Fruit fly (Drosophila melanogaster) whole organism, embryonic: ENCODE data around the gene PIP82.

Experiments used
- Atf3 ChIP-seq: fragments of 200-800 bp; sonication (Bioruptor generic); optimal IDR thresholded peaks from 3 replicates; lab custom pipeline; 2016; ENCODE audit warnings: missing biosample characterization, missing genetic modification characterization
- Awh ChIP-seq: fragments of 200-800 bp; sonication (Bioruptor generic); IDR thresholded peaks from 2 replicates; pipeline ENCODE4, ENCODE4 v1.3.6; 2022; ENCODE audit warnings: missing biosample characterization, missing genetic modification characterization
- CG12299 ChIP-seq: fragments of 200-800 bp; sonication (Bioruptor generic); optimal IDR thresholded peaks from 2 replicates; lab custom pipeline; 2018; ENCODE audit warnings: missing biosample characterization, mild to moderate bottlenecking, missing genetic modification characterization
- CG13775 ChIP-seq: fragments of 200-800 bp; sonication (Bioruptor generic); optimal IDR thresholded peaks from 3 replicates; lab custom pipeline; 2017; ENCODE audit warnings: missing biosample characterization, mild to moderate bottlenecking, missing genetic modification characterization
- CG15601 ChIP-seq: fragments of 200-800 bp; sonication (Bioruptor generic); optimal IDR thresholded peaks from 3 replicates; lab custom pipeline; 2019; ENCODE audit warnings: missing biosample characterization, mild to moderate bottlenecking, missing genetic modification characterization, moderate library complexity
- CG17568 ChIP-seq: fragments of 200-800 bp; sonication (Bioruptor generic); optimal IDR thresholded peaks from 2 replicates; lab custom pipeline; 2018; ENCODE audit warnings: missing biosample characterization, mild to moderate bottlenecking, missing genetic modification characterization, moderate library complexity
- CG17612 ChIP-seq: fragments of 200-800 bp; sonication (Bioruptor generic); IDR thresholded peaks from 2 replicates; pipeline ENCODE4 v1.3.6; 2022; ENCODE audit warnings: missing biosample characterization, missing genetic modification characterization
- CG2678 ChIP-seq: fragments of 200-800 bp; sonication (Bioruptor generic); optimal IDR thresholded peaks from 3 replicates; lab custom pipeline; 2019; ENCODE audit warnings: missing biosample characterization, mild to moderate bottlenecking, missing genetic modification characterization, moderate library complexity
- CG30403 ChIP-seq: fragments of 200-800 bp; sonication (Bioruptor generic); optimal IDR thresholded peaks from 3 replicates; lab custom pipeline; 2016; ENCODE audit warnings: missing biosample characterization, missing genetic modification characterization
- CG33557 ChIP-seq: fragments of 200-800 bp; sonication (Bioruptor generic); optimal IDR thresholded peaks from 2 replicates; lab custom pipeline; 2019; ENCODE audit warnings: missing biosample characterization, mild to moderate bottlenecking, missing genetic modification characterization, moderate library complexity
- CG34422 ChIP-seq: fragments of 200-800 bp; sonication (Bioruptor generic); IDR thresholded peaks from 3 replicates; pipeline ENCODE4 v1.3.6; 2022; ENCODE audit warnings: missing biosample characterization, missing genetic modification characterization
- CG4360 ChIP-seq: fragments of 200-800 bp; sonication (Bioruptor generic); IDR thresholded peaks from 2 replicates; pipeline ENCODE4 v1.3.6; 2022; ENCODE audit warnings: missing biosample characterization, missing genetic modification characterization
- CG5245 ChIP-seq: fragments of 200-800 bp; sonication (Bioruptor generic); optimal IDR thresholded peaks from 3 replicates; lab custom pipeline; 2016; ENCODE audit warnings: missing biosample characterization, missing genetic modification characterization
- CG6254 ChIP-seq: fragments of 200-800 bp; sonication (Bioruptor generic); optimal IDR thresholded peaks from 3 replicates; lab custom pipeline; 2017; ENCODE audit warnings: mild to moderate bottlenecking, missing biosample characterization, missing genetic modification reagents, missing genetic modification characterization
- CG7745 ChIP-seq: fragments of 200-800 bp; sonication (Bioruptor generic); optimal IDR thresholded peaks from 2 replicates; lab custom pipeline; 2018; ENCODE audit warnings: missing biosample characterization, mild to moderate bottlenecking, missing genetic modification characterization, moderate library complexity
- CG7963 ChIP-seq: fragments of 200-800 bp; sonication (Bioruptor generic); IDR thresholded peaks from 3 replicates; pipeline ENCODE4 v1.3.6; 2022; ENCODE audit warnings: missing biosample characterization, missing genetic modification characterization; ENCODE audit not compliant: partially characterized antibody
- CG8388 ChIP-seq: fragments of 200-800 bp; sonication (Bioruptor generic); optimal IDR thresholded peaks from 2 replicates; lab custom pipeline; 2019; ENCODE audit warnings: missing biosample characterization, mild to moderate bottlenecking, missing genetic modification characterization, moderate library complexity
- CkIIα-i1 ChIP-seq: fragments of 200-800 bp; sonication (Bioruptor generic); IDR thresholded peaks from 2 replicates; pipeline ENCODE4 v1.3.6; 2022; ENCODE audit warnings: missing biosample characterization, missing genetic modification characterization
- Dbx ChIP-seq: fragments of 200-800 bp; sonication (Bioruptor generic); IDR thresholded peaks from 3 replicates; pipeline ENCODE4 v1.3.6; 2022; ENCODE audit warnings: missing biosample characterization, missing genetic modification characterization
- E2f1 ChIP-seq: fragments of 200-800 bp; sonication (Bioruptor generic); IDR thresholded peaks from 2 replicates; pipeline ENCODE4 v1.3.6; 2022; ENCODE audit warnings: missing biosample characterization, missing genetic modification characterization
- Fer1 ChIP-seq: fragments of 200-800 bp; sonication (Bioruptor generic); optimal IDR thresholded peaks from 2 replicates; lab custom pipeline; 2017; ENCODE audit warnings: missing biosample characterization, mild to moderate bottlenecking, missing genetic modification characterization
- Hand ChIP-seq: fragments of 200-800 bp; sonication (Bioruptor generic); optimal IDR thresholded peaks from 2 replicates; lab custom pipeline; 2017; ENCODE audit warnings: mild to moderate bottlenecking, missing biosample characterization, missing genetic modification reagents, missing genetic modification characterization
- HmgZ ChIP-seq: fragments of 200-800 bp; sonication (Bioruptor generic); optimal IDR thresholded peaks from 2 replicates; lab custom pipeline; 2018; ENCODE audit warnings: missing biosample characterization, mild to moderate bottlenecking, missing genetic modification characterization
- Lhr ChIP-seq: fragments of 200-800 bp; sonication (Bioruptor generic); optimal IDR thresholded peaks from 3 replicates; lab custom pipeline; 2017; ENCODE audit warnings: mild to moderate bottlenecking, missing biosample characterization, missing genetic modification reagents, missing genetic modification characterization
- Myb ChIP-seq: fragments of 200-800 bp; sonication (Bioruptor generic); optimal IDR thresholded peaks from 2 replicates; lab custom pipeline; 2016; ENCODE audit warnings: missing biosample characterization, missing genetic modification characterization
- NC2α ChIP-seq: fragments of 200-800 bp; sonication (Bioruptor generic); optimal IDR thresholded peaks from 2 replicates; lab custom pipeline; 2016; ENCODE audit warnings: missing biosample characterization, missing genetic modification characterization
- Oaz ChIP-seq: fragments of 200-800 bp; sonication (Bioruptor generic); IDR thresholded peaks from 2 replicates; pipeline ENCODE4 v1.3.6; 2022; ENCODE audit warnings: missing biosample characterization, missing genetic modification characterization
- Ravus ChIP-seq: fragments of 200-800 bp; sonication (Bioruptor generic); IDR thresholded peaks from 2 replicates; pipeline ENCODE4 v1.3.6; 2022; ENCODE audit warnings: missing biosample characterization, missing genetic modification characterization
- Usf ChIP-seq: fragments of 200-800 bp; sonication (Bioruptor generic); optimal IDR thresholded peaks from 2 replicates; lab custom pipeline; 2017; ENCODE audit warnings: missing genotype, missing biosample characterization, missing genetic modification characterization
- ab ChIP-seq: fragments of 200-800 bp; sonication (Bioruptor generic); optimal IDR thresholded peaks from 2 replicates; lab custom pipeline; 2016; ENCODE audit warnings: missing biosample characterization, missing genetic modification characterization
- amos ChIP-seq: fragments of 200-800 bp; sonication (Bioruptor generic); IDR thresholded peaks from 2 replicates; pipeline ENCODE4 v1.3.6; 2022; ENCODE audit warnings: missing biosample characterization, missing genetic modification characterization; ENCODE audit not compliant: partially characterized antibody
- bigmax ChIP-seq: fragments of 200-800 bp; sonication (Bioruptor generic); optimal IDR thresholded peaks from 2 replicates; lab custom pipeline; 2018; ENCODE audit warnings: missing biosample characterization, mild to moderate bottlenecking, missing genetic modification characterization
- btn ChIP-seq: fragments of 200-800 bp; sonication (Bioruptor generic); optimal IDR thresholded peaks from 2 replicates; lab custom pipeline; 2016; ENCODE audit warnings: missing biosample characterization, missing genetic modification characterization
- crc ChIP-seq: fragments of 200-800 bp; sonication (Bioruptor generic); optimal IDR thresholded peaks from 2 replicates; lab custom pipeline; 2016; ENCODE audit warnings: missing biosample characterization, missing genetic modification characterization
- danr ChIP-seq: fragments of 200-800 bp; sonication (Bioruptor generic); IDR thresholded peaks from 2 replicates; pipeline ENCODE4 v1.3.6; 2022; ENCODE audit warnings: missing biosample characterization, missing genetic modification characterization
- dati ChIP-seq: fragments of 200-800 bp; sonication (Bioruptor generic); IDR thresholded peaks from 2 replicates; pipeline ENCODE4 v1.3.6; 2022; ENCODE audit warnings: missing biosample characterization, missing genetic modification characterization
- exex ChIP-seq: fragments of 200-800 bp; sonication (Bioruptor generic); optimal IDR thresholded peaks from 4 replicates; lab custom pipeline; 2018; ENCODE audit warnings: missing biosample characterization, mild to moderate bottlenecking, missing genetic modification characterization, moderate library complexity
- grn ChIP-seq: fragments of 200-800 bp; sonication (Bioruptor generic); optimal IDR thresholded peaks from 3 replicates; lab custom pipeline; 2017; ENCODE audit warnings: missing biosample characterization, missing genetic modification characterization
- h ChIP-seq: fragments of >200 bp; optimal IDR thresholded peaks from 2 replicates; lab custom pipeline; 2017
- hkb ChIP-seq, 2 experiments: fragments of 200-800 bp in 1 of 2; fragments of >200 bp in 1 of 2; sonication (Bioruptor generic) in 1 of 2; IDR thresholded peaks in 1 of 2; optimal IDR thresholded peaks in 1 of 2; 2 replicates each; pipeline versions ENCODE4 v1.3.6 to Lab custom; 2017 to 2022; ENCODE audit warnings: missing biosample characterization in 1 of 2, missing genetic modification characterization in 1 of 2
- lbe ChIP-seq: fragments of 200-800 bp; sonication (Bioruptor generic); optimal IDR thresholded peaks from 2 replicates; lab custom pipeline; 2016; ENCODE audit warnings: missing biosample characterization, mild to moderate bottlenecking, missing genetic modification characterization
- luna ChIP-seq: fragments of 200-800 bp; sonication (Bioruptor generic); optimal IDR thresholded peaks from 2 replicates; lab custom pipeline; 2016; ENCODE audit warnings: missing biosample characterization, missing genetic modification characterization
- pb ChIP-seq: fragments of 200-800 bp; sonication (Bioruptor generic); optimal IDR thresholded peaks from 3 replicates; lab custom pipeline; 2016; ENCODE audit warnings: missing biosample characterization, missing genetic modification characterization
- peb ChIP-seq: fragments of 200-800 bp; sonication (Bioruptor generic); IDR thresholded peaks from 2 replicates; pipeline ENCODE4 v1.3.6; 2022; ENCODE audit warnings: missing biosample characterization, missing genetic modification characterization
- phol ChIP-seq: fragments of 200-800 bp; sonication (Bioruptor generic); optimal IDR thresholded peaks from 3 replicates; lab custom pipeline; 2018; ENCODE audit warnings: missing biosample characterization, mild to moderate bottlenecking, missing genetic modification characterization, moderate library complexity
- run ChIP-seq: fragments of 200-800 bp; sonication (Bioruptor generic); optimal IDR thresholded peaks from 3 replicates; lab custom pipeline; 2018; ENCODE audit warnings: missing biosample characterization, mild to moderate bottlenecking, missing genetic modification characterization
- scrt ChIP-seq: fragments of 200-800 bp; sonication (Bioruptor generic); optimal IDR thresholded peaks from 2 replicates; lab custom pipeline; 2018; ENCODE audit warnings: missing biosample characterization, mild to moderate bottlenecking, missing genetic modification characterization, moderate library complexity
- tna ChIP-seq: fragments of 200-800 bp; sonication (Bioruptor generic); IDR thresholded peaks from 2 replicates; pipeline ENCODE4 v1.3.6; 2022; ENCODE audit warnings: missing biosample characterization, missing genetic modification characterization; ENCODE audit not compliant: partially characterized antibody
- twi ChIP-seq: fragments of 200-800 bp; optimal IDR thresholded peaks from 2 replicates; lab custom pipeline; 2019; ENCODE audit warnings: missing biosample characterization, mild to moderate bottlenecking, missing genetic modification characterization, moderate library complexity
- vvl ChIP-seq: fragments of 200-800 bp; sonication (Bioruptor generic); IDR thresholded peaks from 2 replicates; pipeline ENCODE4 v1.3.6; 2022; ENCODE audit warnings: missing biosample characterization, missing genetic modification characterization
- zfh2 ChIP-seq: fragments of 200-800 bp; sonication (Bioruptor generic); optimal IDR thresholded peaks from 2 replicates; lab custom pipeline; 2016; ENCODE audit warnings: missing biosample characterization, missing genetic modification characterization

PIP82 gene

DNA sequence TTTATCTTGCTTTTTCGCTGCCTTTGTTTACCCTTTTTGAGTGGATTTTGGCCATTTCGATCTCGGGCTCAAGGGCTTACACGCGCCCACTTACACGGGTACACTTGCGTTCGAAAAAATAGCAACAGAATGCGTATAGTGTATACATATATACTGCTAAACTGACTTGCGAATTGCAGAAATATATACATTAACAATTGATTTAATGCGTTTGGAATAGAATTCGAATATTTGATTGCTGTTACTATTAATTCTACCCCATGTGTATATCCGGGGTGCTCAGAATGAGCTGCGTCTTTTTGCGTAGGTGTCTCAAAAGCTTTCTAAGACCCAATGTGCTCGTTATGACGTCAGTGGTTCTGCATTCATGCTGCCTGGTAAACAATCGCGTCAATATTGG is 36.0 kb downstream of the PIP82 start (continued):
- TF ChIP-seq exex = no peak
- TF ChIP-seq CG2678 (tag; lab: Kevin White, UChicago) = peak; percentile 57
- TF ChIP-seq CG6254 (GFP tag; lab: Kevin White, UChicago) = no peak
- TF ChIP-seq run = no peak
- TF ChIP-seq bigmax (GFP tag; lab: Kevin White, UChicago) = no peak
- TF ChIP-seq CG12299 (tag; lab: Kevin White, UChicago) = peak; percentile 43
- no peak for TF ChIP-seq CG13775 (GFP tag; lab: Kevin White, UChicago)
- 0 out of 2 replicates have a peak, but pooled peaks have one; percentile 5 for TF ChIP-seq CkIIα-i1 (GFP tag; lab: Robert Waterston, UW)
- peak; percentile 65; the same call in 1 of the 3 replicates for TF ChIP-seq CG34422 (GFP tag; lab: Robert Waterston, UW)
- TF ChIP-seq danr = peak; percentile 27; the same call in 1 of the 2 replicates
- no peak for TF ChIP-seq CG7963 (GFP tag; lab: Robert Waterston, UW)
- no peak for TF ChIP-seq phol (tag; lab: Kevin White, UChicago)
- no peak for TF ChIP-seq CG15601 (tag; lab: Kevin White, UChicago)
- TF ChIP-seq Atf3 (GFP tag; lab: Kevin White, UChicago) = no peak
- no peak for TF ChIP-seq dati (GFP tag; lab: Robert Waterston, UW)
- TF ChIP-seq Usf (GFP tag; lab: Kevin White, UChicago) = no peak
- TF ChIP-seq Oaz (GFP tag; lab: Robert Waterston, UW) = no peak; the same call in 1 of the 2 replicates
- TF ChIP-seq CG30403 (GFP tag; lab: Kevin White, UChicago) = peak; percentile 4
- no peak for TF ChIP-seq CG5245 (GFP tag; lab: Kevin White, UChicago)
- peak; percentile 55; the same call in 1 of the 2 replicates for TF ChIP-seq E2f1 (GFP tag; lab: Robert Waterston, UW)
- TF ChIP-seq NC2α = no peak
- 0 out of 2 replicates have a peak, but pooled peaks have one; percentile 28 for TF ChIP-seq Awh (GFP tag; lab: Robert Waterston, UW)
- TF ChIP-seq CG17612 (GFP tag; lab: Robert Waterston, UW) = 0 out of 2 replicates have a peak, but pooled peaks have one; percentile 22
- peak; percentile 29 for TF ChIP-seq CG17568 (GFP tag; lab: Kevin White, UChicago)
- no peak for TF ChIP-seq Hand (GFP tag; lab: Kevin White, UChicago)
- TF ChIP-seq CG33557 (GFP tag; lab: Kevin White, UChicago) = no peak
- TF ChIP-seq pb = no peak
- TF ChIP-seq CG8388 (GFP tag; lab: Kevin White, UChicago) = no peak
- no peak for TF ChIP-seq hkb (optimal IDR thresholded peaks at IDR 0.05; lab: Kevin White, UChicago)
- TF ChIP-seq hkb (GFP tag; IDR thresholded peaks at IDR 0.05; lab: Robert Waterston, UW) = peak; percentile 71
- peak; percentile 36 for TF ChIP-seq Fer1 (GFP tag; lab: Kevin White, UChicago)
- peak; percentile 36 for TF ChIP-seq HmgZ (tag; lab: Kevin White, UChicago)
- no peak for TF ChIP-seq ab (GFP tag; lab: Kevin White, UChicago)
- TF ChIP-seq grn (GFP tag; lab: Kevin White, UChicago) = no peak
- TF ChIP-seq Myb (GFP tag; lab: Kevin White, UChicago) = peak; percentile 7
- no peak for TF ChIP-seq CG7745 (tag; lab: Kevin White, UChicago)
- no peak for TF ChIP-seq Ravus (GFP tag; lab: Robert Waterston, UW)
- no peak for TF ChIP-seq lbe (GFP tag; lab: Kevin White, UChicago)
- peak; percentile 68; the same call in 1 of the 3 replicates for TF ChIP-seq Dbx (GFP tag; lab: Robert Waterston, UW)
- TF ChIP-seq tna (GFP tag; lab: Robert Waterston, UW) = no peak
- no peak for TF ChIP-seq peb (GFP tag; lab: Robert Waterston, UW)
- TF ChIP-seq scrt (GFP tag; lab: Kevin White, UChicago) = peak; percentile 35
- no peak for TF ChIP-seq crc (GFP tag; lab: Kevin White, UChicago)
- no peak for TF ChIP-seq CG4360 (GFP tag; lab: Robert Waterston, UW)
- TF ChIP-seq vvl = peak; percentile 39; the same call in 1 of the 2 replicates
- TF ChIP-seq h = no peak
- no peak for TF ChIP-seq btn (GFP tag; lab: Kevin White, UChicago)
- no peak for TF ChIP-seq luna (GFP tag; lab: Kevin White, UChicago)
- no peak for TF ChIP-seq Lhr (GFP tag; lab: Kevin White, UChicago)
- no peak for TF ChIP-seq amos (GFP tag; lab: Robert Waterston, UW)
- no peak for TF ChIP-seq twi
- peak; percentile 32 for TF ChIP-seq zfh2 (GFP tag; lab: Kevin White, UChicago)
